Fruit fly (Drosophila melanogaster): ENCODE results near the gene CG34377.

DNA sequence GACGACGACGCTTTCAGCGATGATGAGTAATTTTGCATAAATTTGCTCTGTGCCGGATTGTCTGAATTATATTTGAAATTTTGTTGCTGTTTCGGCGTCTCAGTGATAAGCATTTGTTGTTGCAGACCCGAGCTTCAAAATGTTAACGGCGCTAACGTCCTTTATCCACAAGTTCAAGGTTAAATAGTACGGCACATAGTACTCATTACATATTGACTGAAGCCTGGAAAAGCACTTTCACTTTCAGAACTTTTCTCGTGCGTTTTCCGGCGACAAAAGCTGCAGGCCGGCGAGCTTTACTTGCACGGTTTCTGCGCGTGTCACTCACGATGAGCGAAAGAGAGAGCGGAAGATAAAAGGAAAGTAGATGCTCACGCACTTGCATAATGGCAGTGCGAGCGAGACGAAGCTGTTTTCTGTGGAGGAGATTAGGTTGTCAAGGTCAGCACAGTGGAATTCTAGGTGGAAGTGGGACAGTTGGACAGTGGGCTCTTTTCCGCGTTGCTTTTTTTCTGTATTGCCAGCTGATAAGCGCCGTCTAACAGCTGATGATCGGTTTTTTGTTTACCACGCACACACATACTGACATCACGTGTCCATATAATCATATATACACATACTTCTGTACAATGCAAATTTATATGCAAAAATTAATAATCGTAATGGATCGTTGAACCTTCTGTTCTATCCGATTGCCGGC lies 44.3 kb upstream of the CG34377 start:
- TF ChIP-seq pan (optimal IDR thresholded peaks at IDR 0.05) (no peak), Dll (optimal IDR thresholded peaks at IDR 0.05) (no peak), psq (optimal IDR thresholded peaks at IDR 0.05) (no peak), usp (GFP tag; optimal IDR thresholded peaks at IDR 0.05) (no peak), CG8478 (optimal IDR thresholded peaks at IDR 0.05) (no peak)
